Fruit fly (Drosophila melanogaster) whole organism, wandering third instar larva: ENCODE results near the gene CG4558.

Source experiments
- Abd-B ChIP-seq: fragments of >200 bp; optimal IDR thresholded peaks from 2 replicates; lab custom pipeline; 2017; ENCODE audit warnings: missing biosample characterization, missing genetic modification characterization
- CG32264 ChIP-seq: fragments of 200-800 bp; sonication (Bioruptor generic); optimal IDR thresholded peaks from 2 replicates; lab custom pipeline; 2016; ENCODE audit warnings: missing biosample characterization, missing genetic modification characterization
- CG9705 ChIP-seq: fragments of 200-800 bp; sonication (Bioruptor generic); optimal IDR thresholded peaks from 2 replicates; lab custom pipeline; 2018; ENCODE audit warnings: missing biosample characterization, mild to moderate bottlenecking, missing genetic modification characterization
- CrebA ChIP-seq: fragments of 200-800 bp; sonication (Bioruptor generic); optimal IDR thresholded peaks from 2 replicates; lab custom pipeline; 2016; ENCODE audit warnings: missing biosample characterization, mild to moderate bottlenecking, missing genetic modification characterization, borderline replicate concordance
- Dfd ChIP-seq: fragments of >200 bp; optimal IDR thresholded peaks from 2 replicates; lab custom pipeline; 2017; ENCODE audit warnings: missing biosample characterization, missing genetic modification characterization
- Dif ChIP-seq: fragments of 200-275, 200-300 bp; sonication (Bioruptor generic); optimal IDR thresholded peaks from 2 replicates; lab custom pipeline; 2018; ENCODE audit warnings: missing biosample characterization, missing genetic modification characterization; ENCODE audit not compliant: partially characterized antibody
- GATAd ChIP-seq: sonication (Bioruptor generic); optimal IDR thresholded peaks from 2 replicates; lab custom pipeline; 2016; ENCODE audit warnings: missing biosample characterization, missing genetic modification characterization
- HLH106 ChIP-seq: fragments of 200-800 bp; optimal IDR thresholded peaks from 3 replicates; lab custom pipeline; 2019; ENCODE audit warnings: missing biosample characterization, mild to moderate bottlenecking, missing genetic modification characterization, moderate library complexity
- Hnf4 ChIP-seq: fragments of 200-800 bp; sonication (Bioruptor generic); optimal IDR thresholded peaks from 2 replicates; lab custom pipeline; 2016; ENCODE audit warnings: missing biosample characterization, mild to moderate bottlenecking, missing genetic modification characterization
- Hr78 ChIP-seq: fragments of >200 bp; optimal IDR thresholded peaks from 2 replicates; lab custom pipeline; 2017; ENCODE audit warnings: missing biosample characterization, missing genetic modification characterization
- Hr83 ChIP-seq: fragments of 200-300 bp; sonication (Bioruptor generic); optimal IDR thresholded peaks from 2 replicates; lab custom pipeline; 2016; ENCODE audit warnings: missing biosample characterization, mild to moderate bottlenecking, missing genetic modification characterization, moderate library complexity; ENCODE audit not compliant: poor library complexity, severe bottlenecking
- Jra ChIP-seq: sonication (Bioruptor generic); optimal IDR thresholded peaks from 2 replicates; lab custom pipeline; 2016; ENCODE audit warnings: missing biosample characterization, missing genetic modification characterization
- Mio ChIP-seq: sonication (Bioruptor generic); optimal IDR thresholded peaks from 2 replicates; lab custom pipeline; 2016; ENCODE audit warnings: missing biosample characterization, missing genetic modification characterization
- Myc ChIP-seq: fragments of >200 bp; optimal IDR thresholded peaks from 2 replicates; lab custom pipeline; 2017
- N ChIP-seq: fragments of >200 bp; optimal IDR thresholded peaks from 2 replicates; lab custom pipeline; 2018; ENCODE audit warnings: missing biosample characterization, missing external identifiers, missing genetic modification characterization
- OdsH ChIP-seq: fragments of 200-800 bp; sonication (Bioruptor generic); optimal IDR thresholded peaks from 2 replicates; lab custom pipeline; 2016; ENCODE audit warnings: missing biosample characterization, mild to moderate bottlenecking, missing genetic modification characterization
- Rel ChIP-seq, 2 experiments: fragments of 200-800 bp; sonication (Bioruptor generic) in 1 of 2; optimal IDR thresholded peaks; 2 replicates in 1 of 2; 3 replicates in 1 of 2; lab custom pipeline; 2016 to 2019; ENCODE audit warnings: mild to moderate bottlenecking in 2 of 2, missing biosample characterization in 2 of 2, missing genetic modification characterization in 2 of 2, moderate library complexity in 1 of 2
- Sp1 ChIP-seq: fragments of 200-800 bp; sonication (Bioruptor generic); optimal IDR thresholded peaks from 3 replicates; lab custom pipeline; 2019; ENCODE audit warnings: missing biosample characterization, mild to moderate bottlenecking, missing genetic modification characterization, moderate library complexity
- Vsx2 ChIP-seq: fragments of 200-300, 225-300 bp; sonication (Bioruptor generic); optimal IDR thresholded peaks from 2 replicates; lab custom pipeline; 2018; ENCODE audit warnings: missing biosample characterization, missing genetic modification characterization; ENCODE audit not compliant: partially characterized antibody
- br ChIP-seq: fragments of 200-800 bp; sonication (Bioruptor generic); optimal IDR thresholded peaks from 2 replicates; lab custom pipeline; 2016; ENCODE audit warnings: missing biosample characterization, missing genetic modification characterization
- brk ChIP-seq: fragments of 200-800 bp; sonication (Bioruptor generic); optimal IDR thresholded peaks from 2 replicates; lab custom pipeline; 2016; ENCODE audit warnings: missing biosample characterization, mild to moderate bottlenecking, missing genetic modification characterization
- dl ChIP-seq, 2 experiments: fragments of 175-275, 200-275 bp in 1 of 2; fragments of 200-275 bp in 1 of 2; sonication (Bioruptor generic); optimal IDR thresholded peaks; lab custom pipeline; 2018; ENCODE audit warnings: mild to moderate bottlenecking in 2 of 2, missing biosample characterization in 2 of 2, missing genetic modification characterization in 2 of 2, moderate library complexity in 2 of 2; ENCODE audit not compliant: partially characterized antibody in 2 of 2, insufficient read depth in 1 of 2
- dmrt93B ChIP-seq: fragments of 200-800 bp; sonication (Bioruptor generic); optimal IDR thresholded peaks from 2 replicates; lab custom pipeline; 2018; ENCODE audit warnings: missing biosample characterization, mild to moderate bottlenecking, missing genetic modification characterization
- dsf ChIP-seq: sonication (Bioruptor generic); optimal IDR thresholded peaks from 2 replicates; lab custom pipeline; 2016; ENCODE audit warnings: missing biosample characterization, missing genetic modification characterization, borderline replicate concordance
- ey ChIP-seq: fragments of 200-800 bp; sonication (Bioruptor generic); optimal IDR thresholded peaks from 2 replicates; lab custom pipeline; 2016; ENCODE audit warnings: missing biosample characterization, missing genetic modification characterization
- foxo ChIP-seq, 2 experiments: fragments of 200-800 bp; sonication (Bioruptor generic); optimal IDR thresholded peaks; 2 replicates in 1 of 2; 3 replicates in 1 of 2; lab custom pipeline; 2016 to 2017; ENCODE audit warnings: missing biosample characterization in 2 of 2, missing genetic modification characterization in 2 of 2
- fru ChIP-seq: fragments of 200-800 bp; sonication (Bioruptor generic); optimal IDR thresholded peaks from 3 replicates; lab custom pipeline; 2016; ENCODE audit warnings: missing biosample characterization, mild to moderate bottlenecking, missing genetic modification characterization
- h ChIP-seq: fragments of 200-800 bp; sonication (Bioruptor generic); optimal IDR thresholded peaks from 3 replicates; lab custom pipeline; 2016; ENCODE audit warnings: missing biosample characterization, mild to moderate bottlenecking, missing genetic modification characterization
- jim ChIP-seq: fragments of 175-275, 200-325 bp; sonication (Bioruptor generic); optimal IDR thresholded peaks from 2 replicates; lab custom pipeline; 2016; ENCODE audit warnings: missing biosample characterization, mild to moderate bottlenecking, missing genetic modification characterization
- lola ChIP-seq: fragments of >200 bp; optimal IDR thresholded peaks from 2 replicates; lab custom pipeline; 2017; ENCODE audit warnings: missing biosample characterization, missing genetic modification characterization
- pan ChIP-seq: fragments of >200 bp; optimal IDR thresholded peaks from 2 replicates; lab custom pipeline; 2017
- psq ChIP-seq: fragments of 200-800 bp; sonication (Bioruptor generic); optimal IDR thresholded peaks from 3 replicates; lab custom pipeline; 2017; ENCODE audit warnings: missing biosample characterization, mild to moderate bottlenecking, missing genetic modification characterization, moderate library complexity
- rgr ChIP-seq: fragments of 200-800 bp; sonication (Bioruptor generic); optimal IDR thresholded peaks from 3 replicates; lab custom pipeline; 2016; ENCODE audit warnings: missing biosample characterization, mild to moderate bottlenecking, missing genetic modification characterization
- sage ChIP-seq: fragments of 200-800 bp; sonication (Bioruptor generic); optimal IDR thresholded peaks from 2 replicates; lab custom pipeline; 2016; ENCODE audit warnings: missing biosample characterization, mild to moderate bottlenecking, missing genetic modification characterization
- sv ChIP-seq: fragments of 200-800 bp; sonication (Bioruptor generic); optimal IDR thresholded peaks from 3 replicates; lab custom pipeline; 2016; ENCODE audit warnings: missing biosample characterization, missing genetic modification characterization
- tai ChIP-seq: sonication (Bioruptor generic); optimal IDR thresholded peaks from 2 replicates; lab custom pipeline; 2016; ENCODE audit warnings: missing biosample characterization, missing genetic modification characterization
- usp ChIP-seq: fragments of >200 bp; optimal IDR thresholded peaks from 2 replicates; lab custom pipeline; 2017; ENCODE audit warnings: missing biosample characterization, missing genetic modification characterization
- woc ChIP-seq: sonication (Bioruptor generic); optimal IDR thresholded peaks from 2 replicates; lab custom pipeline; 2016; ENCODE audit warnings: missing biosample characterization, mild to moderate bottlenecking, missing genetic modification characterization

Gene CG4558

dm6 chrX:6859756-6860412 lies 10.3 kb downstream of the CG4558 start:
- TF ChIP-seq Rel (GFP tag; optimal IDR thresholded peaks at IDR 0.05; lab: Kevin White, UChicago) = no peak
- peak; percentile 62 for TF ChIP-seq Rel (tag; optimal IDR thresholded peaks at IDR 0.05; lab: Kevin White, UChicago)
- TF ChIP-seq fru (GFP tag; lab: Kevin White, UChicago) = peak; percentile 88
- peak; percentile 96 for TF ChIP-seq psq (GFP tag; lab: Kevin White, UChicago)
- TF ChIP-seq Vsx2 = no peak
- no peak for TF ChIP-seq CrebA (GFP tag; lab: Kevin White, UChicago)
- TF ChIP-seq dsf = no peak
- peak; percentile 55 for TF ChIP-seq Myc (lab: Kevin White, UChicago)
- TF ChIP-seq h (GFP tag; lab: Kevin White, UChicago) = peak; percentile 82
- peak; percentile 64 for TF ChIP-seq sv (GFP tag; lab: Kevin White, UChicago)
- no peak for TF ChIP-seq Hr83
- TF ChIP-seq CG9705 (GFP tag; lab: Kevin White, UChicago) = peak; percentile 68
- TF ChIP-seq dmrt93B (GFP tag; lab: Kevin White, UChicago) = peak; percentile 87
- TF ChIP-seq jim = no peak
- peak; percentile 23 for TF ChIP-seq rgr (GFP tag; lab: Kevin White, UChicago)
- peak; percentile 6 for TF ChIP-seq br (GFP tag; lab: Kevin White, UChicago)
- peak in 1 of 2 experiments; percentile 41 for TF ChIP-seq dl (GFP tag; optimal IDR thresholded peaks at IDR 0.05; lab: Kevin White, UChicago; ENCODE audit: insufficient read depth in 1 of 2, partially characterized antibody in 2 of 2)
- TF ChIP-seq Sp1 (GFP tag; lab: Kevin White, UChicago) = peak; percentile 47
- peak; percentile 86 for TF ChIP-seq ey (GFP tag; lab: Kevin White, UChicago)
- TF ChIP-seq foxo (GFP tag; optimal IDR thresholded peaks at IDR 0.05; lab: Kevin White, UChicago) = peak in 1 of 2 experiments; percentile 89
- peak; percentile 85 for TF ChIP-seq HLH106 (tag; lab: Kevin White, UChicago)

- TF ChIP-seq Dif (GFP tag; lab: Kevin White, UChicago) (peak; percentile 38), Rel (GFP tag; optimal IDR thresholded peaks at IDR 0.05; lab: Kevin White, UChicago) (no peak), Rel (tag; optimal IDR thresholded peaks at IDR 0.05; lab: Kevin White, UChicago) (peak; percentile 78), psq (GFP tag; lab: Kevin White, UChicago) (peak; percentile 88), dmrt93B (GFP tag; lab: Kevin White, UChicago) (no peak)
Measured at dm6 chrX:6860413-6861089, 11.0 kb downstream of the CG4558 start.

dm6 chrX:6861523-6862077 lies 12.0 kb downstream of the CG4558 start:
- TF ChIP-seq pan (no peak), GATAd (peak; percentile 47), dl (GFP tag; optimal IDR thresholded peaks at IDR 0.05; lab: Kevin White, UChicago; ENCODE audit: insufficient read depth in 1 of 2, partially characterized antibody in 2 of 2) (peak; percentile 26 to 36), h (GFP tag; lab: Kevin White, UChicago) (peak; percentile 72), CG32264 (GFP tag; lab: Kevin White, UChicago) (peak; percentile 78), dmrt93B (GFP tag; lab: Kevin White, UChicago) (peak; percentile 87), CG9705 (GFP tag; lab: Kevin White, UChicago) (peak; percentile 14), brk (GFP tag; lab: Kevin White, UChicago) (no peak), psq (GFP tag; lab: Kevin White, UChicago) (peak; percentile 87), jim (no peak), sage (GFP tag; lab: Kevin White, UChicago) (no peak), foxo (GFP tag; optimal IDR thresholded peaks at IDR 0.05; lab: Kevin White, UChicago) (peak; percentile 61 to 66), Dfd (no peak), Hnf4 (peak; percentile 69), HLH106 (tag; lab: Kevin White, UChicago) (peak; percentile 85), Vsx2 (peak; percentile 47), Abd-B (GFP tag; lab: Kevin White, UChicago) (no peak), Rel (GFP tag; optimal IDR thresholded peaks at IDR 0.05; lab: Kevin White, UChicago) (no peak), Rel (tag; optimal IDR thresholded peaks at IDR 0.05; lab: Kevin White, UChicago) (peak; percentile 93), CrebA (GFP tag; lab: Kevin White, UChicago) (no peak), dsf (no peak), lola (GFP tag; lab: Kevin White, UChicago) (no peak), br (GFP tag; lab: Kevin White, UChicago) (peak; percentile 80), usp (no peak), Mio (GFP tag; lab: Kevin White, UChicago) (peak; percentile 36), sv (GFP tag; lab: Kevin White, UChicago) (no peak), rgr (GFP tag; lab: Kevin White, UChicago) (peak; percentile 63), OdsH (GFP tag; lab: Kevin White, UChicago) (peak; percentile 52), Hr78 (GFP tag; lab: Kevin White, UChicago) (no peak), Myc (lab: Kevin White, UChicago) (no peak), tai (GFP tag; lab: Kevin White, UChicago) (peak; percentile 62), woc (GFP tag; lab: Kevin White, UChicago) (peak; percentile 49), Hr83 (peak; percentile 54), ey (GFP tag; lab: Kevin White, UChicago) (peak; percentile 64), Jra (peak; percentile 75), Sp1 (GFP tag; lab: Kevin White, UChicago) (peak; percentile 81), N (GFP tag; lab: Kevin White, UChicago) (no peak), Dif (GFP tag; lab: Kevin White, UChicago) (peak; percentile 77)
